Worm (Caenorhabditis elegans) whole organism, L1 larva: ENCODE results near the gene C18B2.2.

Experiments used
- C04F5.9 ChIP-seq: sonication (generic microtip); optimal IDR thresholded peaks from 2 replicates; lab custom pipeline; 2016; ENCODE audit warnings: missing genetic modification characterization, missing compliant biosample characterization
- aly-2 ChIP-seq: fragments of 150-350 bp; optimal IDR thresholded peaks from 2 replicates; lab custom pipeline; 2014; ENCODE audit warnings: missing biosample characterization, missing genetic modification characterization
- ceh-8 ChIP-seq: fragments of 200-800 bp; sonication (Bioruptor generic); optimal IDR thresholded peaks from 2 replicates; lab custom pipeline; 2018; ENCODE audit warnings: mild to moderate bottlenecking, missing genetic modification characterization, moderate library complexity, missing compliant biosample characterization
- ceh-90 ChIP-seq: sonication (generic microtip); optimal IDR thresholded peaks from 2 replicates; lab custom pipeline; 2016; ENCODE audit warnings: missing genetic modification characterization, missing compliant biosample characterization
- ces-1 ChIP-seq: fragments of 150-350 bp; optimal IDR thresholded peaks from 2 replicates; lab custom pipeline; 2014; ENCODE audit warnings: missing biosample characterization, missing genetic modification reagents, missing genetic modification characterization
- dsc-1 ChIP-seq: sonication (generic microtip); optimal IDR thresholded peaks from 2 replicates; lab custom pipeline; 2016; ENCODE audit warnings: mild to moderate bottlenecking, missing genetic modification characterization, missing compliant biosample characterization
- efl-1 ChIP-seq, 4 experiments: fragments of 150-350 bp; optimal IDR thresholded peaks in 3 of 4; peaks in 1 of 4; 1 replicate in 1 of 4; 2 replicates in 3 of 4; lab custom pipeline; 2014; ENCODE audit warnings: missing biosample characterization in 2 of 4, missing genetic modification characterization in 2 of 4, missing genetic modification reagents in 2 of 4
- egl-13 ChIP-seq: sonication (generic microtip); optimal IDR thresholded peaks from 2 replicates; lab custom pipeline; 2016; ENCODE audit warnings: missing genotype, missing genetic modification reagents, missing genetic modification characterization, missing compliant biosample characterization
- ets-5 ChIP-seq: fragments of 200-800 bp; sonication (Bioruptor generic); IDR thresholded peaks from 2 replicates; pipeline ENCODE4 v1.3.6; 2022; ENCODE audit warnings: missing genetic modification characterization, missing compliant biosample characterization
- fkh-10 ChIP-seq: sonication (generic microtip); optimal IDR thresholded peaks from 2 replicates; lab custom pipeline; 2017; ENCODE audit warnings: missing biosample characterization, missing genetic modification reagents, missing genetic modification characterization
- fkh-4 ChIP-seq: sonication (generic microtip); optimal IDR thresholded peaks from 2 replicates; lab custom pipeline; 2016; ENCODE audit warnings: missing compliant biosample characterization, missing genetic modification characterization, borderline replicate concordance
- fkh-8 ChIP-seq: sonication (generic microtip); optimal IDR thresholded peaks from 2 replicates; lab custom pipeline; 2016; ENCODE audit warnings: mild to moderate bottlenecking, missing genetic modification characterization, missing compliant biosample characterization
- hlh-17 ChIP-seq: fragments of 200-800 bp; sonication (Bioruptor generic); optimal IDR thresholded peaks from 2 replicates; lab custom pipeline; 2018; ENCODE audit warnings: missing genetic modification characterization, mild to moderate bottlenecking, missing compliant biosample characterization, moderate library complexity, borderline replicate concordance
- hlh-4 ChIP-seq: sonication (generic microtip); optimal IDR thresholded peaks from 2 replicates; lab custom pipeline; 2016; ENCODE audit warnings: mild to moderate bottlenecking, missing genetic modification characterization, missing compliant biosample characterization
- isw-1 ChIP-seq: fragments of 200-800 bp; sonication (Bioruptor generic); IDR thresholded peaks from 2 replicates; pipeline ENCODE4 v1.3.6; 2022; ENCODE audit warnings: missing genetic modification characterization, missing compliant biosample characterization
- jun-1 ChIP-seq: fragments of 150-350 bp; optimal IDR thresholded peaks from 2 replicates; lab custom pipeline; 2014; ENCODE audit warnings: missing biosample characterization, missing genetic modification reagents, missing genetic modification characterization
- lin-14 ChIP-seq: fragments of 200-800 bp; sonication (Bioruptor generic); optimal IDR thresholded peaks from 2 replicates; lab custom pipeline; 2018; ENCODE audit warnings: mild to moderate bottlenecking, missing genetic modification characterization, moderate library complexity, missing compliant biosample characterization
- lin-15B ChIP-seq: fragments of 150-350 bp; sonication (generic microtip); optimal IDR thresholded peaks from 3 replicates; lab custom pipeline; 2014; ENCODE audit warnings: missing biosample characterization, missing genetic modification characterization
- lir-3 ChIP-seq: sonication (generic microtip); optimal IDR thresholded peaks from 2 replicates; lab custom pipeline; 2016; ENCODE audit warnings: mild to moderate bottlenecking, missing genetic modification characterization, moderate library complexity, missing compliant biosample characterization; ENCODE audit not compliant: poor library complexity
- lsy-2 ChIP-seq, 2 experiments: fragments of 150-350 bp; optimal IDR thresholded peaks; 2 replicates each; lab custom pipeline; 2014; ENCODE audit warnings: missing biosample characterization in 2 of 2, missing genetic modification characterization in 2 of 2
- mab-9 ChIP-seq: fragments of 200-800 bp; sonication (Bioruptor generic); IDR thresholded peaks from 2 replicates; pipeline ENCODE4 v1.3.6; 2022; ENCODE audit warnings: missing genetic modification reagents, missing genetic modification characterization, missing compliant biosample characterization
- mdl-1 ChIP-seq, 2 experiments: fragments of 150-350 bp; optimal IDR thresholded peaks; 2 replicates each; lab custom pipeline; 2014 to 2017; ENCODE audit warnings: missing biosample characterization in 2 of 2, missing genetic modification characterization in 2 of 2, inconsistent platforms in 1 of 2
- mef-2 ChIP-seq: fragments of 150-350 bp; optimal IDR thresholded peaks from 2 replicates; lab custom pipeline; 2014; ENCODE audit warnings: missing biosample characterization, missing genetic modification characterization
- mep-1 ChIP-seq: fragments of 150-350 bp; optimal IDR thresholded peaks from 2 replicates; lab custom pipeline; 2014; ENCODE audit warnings: missing biosample characterization, missing genetic modification characterization
- nhr-20 ChIP-seq: sonication (generic microtip); optimal IDR thresholded peaks from 2 replicates; lab custom pipeline; 2016; ENCODE audit warnings: mild to moderate bottlenecking, missing genetic modification characterization, missing compliant biosample characterization
- nhr-237 ChIP-seq: fragments of 150-350 bp; optimal IDR thresholded peaks from 2 replicates; lab custom pipeline; 2014; ENCODE audit warnings: missing biosample characterization, missing genetic modification characterization
- nhr-28 ChIP-seq: fragments of 150-350 bp; optimal IDR thresholded peaks from 2 replicates; lab custom pipeline; 2014; ENCODE audit warnings: missing biosample characterization, missing genetic modification characterization
- nhr-47 ChIP-seq: sonication (generic microtip); optimal IDR thresholded peaks from 2 replicates; lab custom pipeline; 2016; ENCODE audit warnings: mild to moderate bottlenecking, missing genetic modification characterization, moderate library complexity, missing compliant biosample characterization
- nhr-71 ChIP-seq: sonication (generic microtip); optimal IDR thresholded peaks from 2 replicates; lab custom pipeline; 2016; ENCODE audit warnings: mild to moderate bottlenecking, missing genetic modification characterization, moderate library complexity, missing compliant biosample characterization
- nhr-76 ChIP-seq: sonication (generic microtip); optimal IDR thresholded peaks from 2 replicates; lab custom pipeline; 2017; ENCODE audit warnings: missing biosample characterization, missing genetic modification characterization
- nhr-77 ChIP-seq: fragments of 150-350 bp; optimal IDR thresholded peaks from 2 replicates; lab custom pipeline; 2014; ENCODE audit warnings: missing biosample characterization, missing genetic modification characterization
- nhr-90 ChIP-seq: sonication (generic microtip); optimal IDR thresholded peaks from 2 replicates; lab custom pipeline; 2016; ENCODE audit warnings: mild to moderate bottlenecking, missing genetic modification characterization, missing compliant biosample characterization; ENCODE audit not compliant: poor library complexity
- pax-3 ChIP-seq: fragments of 200-800 bp; sonication (Bioruptor generic); optimal IDR thresholded peaks from 2 replicates; lab custom pipeline; 2018; ENCODE audit warnings: mild to moderate bottlenecking, missing genetic modification characterization, moderate library complexity, missing compliant biosample characterization
- skn-1 ChIP-seq: fragments of 150-350 bp; optimal IDR thresholded peaks from 2 replicates; lab custom pipeline; 2014; ENCODE audit warnings: missing biosample characterization, missing genetic modification characterization
- snpc-4 ChIP-seq: fragments of 150-350 bp; optimal IDR thresholded peaks from 2 replicates; lab custom pipeline; 2014; ENCODE audit warnings: missing biosample characterization, missing genetic modification characterization
- snu-23 ChIP-seq: sonication (generic microtip); optimal IDR thresholded peaks from 2 replicates; lab custom pipeline; 2016; ENCODE audit warnings: missing genetic modification characterization, missing compliant biosample characterization
- sox-4 ChIP-seq: sonication (generic microtip); optimal IDR thresholded peaks from 2 replicates; lab custom pipeline; 2016; ENCODE audit warnings: missing genetic modification characterization, missing compliant biosample characterization
- tbx-2 ChIP-seq: sonication (generic microtip); optimal IDR thresholded peaks from 2 replicates; lab custom pipeline; 2016; ENCODE audit warnings: missing genetic modification characterization, missing compliant biosample characterization
- tlp-1 ChIP-seq: fragments of 150-350 bp; optimal IDR thresholded peaks from 2 replicates; lab custom pipeline; 2014; ENCODE audit warnings: missing biosample characterization, missing genetic modification characterization
- unc-130 ChIP-seq: fragments of 150-350 bp; optimal IDR thresholded peaks from 2 replicates; lab custom pipeline; 2017; ENCODE audit warnings: missing biosample characterization, missing genetic modification characterization, inconsistent platforms
- unc-30 ChIP-seq: sonication (generic microtip); optimal IDR thresholded peaks from 2 replicates; lab custom pipeline; 2017; ENCODE audit warnings: missing biosample characterization, missing genetic modification characterization

Gene C18B2.2

ce11 chrX:3576239-3576638, 47.0 kb upstream of the C18B2.2 start, which contains the start of gene ckc-1 (continued):
- TF ChIP-seq aly-2: no peak
- no peak for TF ChIP-seq skn-1
- no peak for TF ChIP-seq lin-15B (tag; lab: Kevin White, UChicago)
- peak; percentile 6 for TF ChIP-seq mep-1 (tag; lab: Kevin White, UChicago)
- no peak for TF ChIP-seq lir-3 (tag; lab: Kevin White, UChicago)
- TF ChIP-seq nhr-76 (tag; lab: Kevin White, UChicago): no peak
- peak; percentile 31 for TF ChIP-seq nhr-90 (tag; lab: Kevin White, UChicago)
- no peak for TF ChIP-seq nhr-28 (tag; lab: Kevin White, UChicago)
- TF ChIP-seq hlh-17 (GFP tag; lab: Kevin White, UChicago): no peak
- TF ChIP-seq C04F5.9 (tag; lab: Kevin White, UChicago): no peak
- TF ChIP-seq tlp-1: peak; percentile 43
- TF ChIP-seq lsy-2 (tag; optimal IDR thresholded peaks at IDR 0.05; lab: Kevin White, UChicago): peak in 1 of 2 experiments; percentile 36

ce11 chrX:3581813-3582212, 41.4 kb upstream of the C18B2.2 start:
- no peak for TF ChIP-seq dsc-1 (tag; lab: Kevin White, UChicago)
- peak; percentile 11 for TF ChIP-seq lin-14
- peak; percentile 7 for TF ChIP-seq nhr-20 (tag; lab: Kevin White, UChicago)
- peak; percentile 53 for TF ChIP-seq nhr-71
- TF ChIP-seq fkh-8 (tag; lab: Kevin White, UChicago): peak; percentile 75
- peak; percentile 5 for TF ChIP-seq fkh-10 (GFP tag; lab: Kevin White, UChicago)
- peak; percentile 32 for TF ChIP-seq nhr-47 (tag; lab: Kevin White, UChicago)
- no peak for TF ChIP-seq snu-23 (GFP tag; lab: Kevin White, UChicago)
- TF ChIP-seq, all 84 proteins: peak for 6

- TF ChIP-seq mab-9 (GFP tag; lab: Robert Waterston, UW): no peak
- TF ChIP-seq egl-13 (tag; lab: Kevin White, UChicago): peak; percentile 3
- peak; percentile 93 for TF ChIP-seq dsc-1 (tag; lab: Kevin White, UChicago)
- TF ChIP-seq pax-3: peak; percentile 7
- TF ChIP-seq nhr-77: no peak
- peak; percentile 44 for TF ChIP-seq sox-4
- peak; percentile 81 for TF ChIP-seq fkh-8 (tag; lab: Kevin White, UChicago)
- no peak for TF ChIP-seq isw-1 (GFP tag; lab: Robert Waterston, UW)
- TF ChIP-seq nhr-47 (tag; lab: Kevin White, UChicago): peak; percentile 25
- TF ChIP-seq nhr-71: peak; percentile 28
- TF ChIP-seq nhr-90 (tag; lab: Kevin White, UChicago): no peak
- TF ChIP-seq unc-30 (tag; lab: Kevin White, UChicago): no peak
Observed at ce11 chrX:3583436-3583835, 39.8 kb upstream of the C18B2.2 start.

- TF ChIP-seq ces-1: peak; percentile 48
- no peak for TF ChIP-seq mef-2 (tag; lab: Kevin White, UChicago)
- peak; percentile 7 for TF ChIP-seq nhr-71
- TF ChIP-seq lin-14: peak; percentile 36
Observed at ce11 chrX:3584481-3584880, 38.8 kb upstream of the C18B2.2 start.

- no peak for TF ChIP-seq nhr-237 (tag; lab: Kevin White, UChicago)
- peak; percentile 24 for TF ChIP-seq lin-14
- TF ChIP-seq lsy-2 (tag; optimal IDR thresholded peaks at IDR 0.05; lab: Kevin White, UChicago): no peak
- no peak for TF ChIP-seq efl-1 (optimal IDR thresholded peaks at IDR 0.05; lab: Kevin White, UChicago)
- TF ChIP-seq efl-1 (GFP tag; optimal IDR thresholded peaks at IDR 0.05 in 1 of 2; lab: Kevin White, UChicago): peak in 1 of 2 experiments; percentile 52
- no peak for TF ChIP-seq ces-1
- no peak for TF ChIP-seq tbx-2 (tag; lab: Kevin White, UChicago)
Observed at ce11 chrX:3585625-3586024, 37.6 kb upstream of the C18B2.2 start, which contains the start of gene T27A10.2. T27A10.2 (plus strand) TSS chrX:3585957.

- no peak for TF ChIP-seq snpc-4 (tag; lab: Kevin White, UChicago)
- peak; percentile 40 for TF ChIP-seq pax-3
- peak; percentile 8 for TF ChIP-seq nhr-71
- TF ChIP-seq ets-5: no peak
- TF ChIP-seq hlh-4: no peak
- peak; percentile 8 for TF ChIP-seq ceh-8 (GFP tag; lab: Kevin White, UChicago)
- TF ChIP-seq fkh-4 (tag; lab: Kevin White, UChicago): no peak
- no peak for TF ChIP-seq unc-130 (tag; lab: Kevin White, UChicago)
- TF ChIP-seq nhr-47 (tag; lab: Kevin White, UChicago): peak; percentile 62
- no peak for TF ChIP-seq jun-1 (tag; lab: Kevin White, UChicago)
- TF ChIP-seq egl-13 (tag; lab: Kevin White, UChicago): peak; percentile 27
- TF ChIP-seq dsc-1 (tag; lab: Kevin White, UChicago): peak; percentile 90
- TF ChIP-seq fkh-8 (tag; lab: Kevin White, UChicago): peak; percentile 62
- no peak for TF ChIP-seq ceh-90
- no peak for TF ChIP-seq mdl-1 (tag; optimal IDR thresholded peaks at IDR 0.05; lab: Kevin White, UChicago)
- TF ChIP-seq sox-4: peak; percentile 33
- no peak for TF ChIP-seq lin-14
Observed at ce11 chrX:3590510-3590909, 32.8 kb upstream of the C18B2.2 start.
